Fruit fly (Drosophila melanogaster) whole organism, embryonic: ENCODE results near the gene CG14352.

Experiments
- Atf6 ChIP-seq: fragments of 200-800 bp; sonication (Bioruptor generic); IDR thresholded peaks from 2 replicates; pipeline ENCODE4 v1.3.6; 2022; ENCODE audit warnings: missing biosample characterization, missing genetic modification characterization
- Awh ChIP-seq: fragments of 200-800 bp; sonication (Bioruptor generic); IDR thresholded peaks from 2 replicates; pipeline ENCODE4, ENCODE4 v1.3.6; 2022; ENCODE audit warnings: missing biosample characterization, missing genetic modification characterization
- CG11398 ChIP-seq: fragments of 200-800 bp; sonication (Bioruptor generic); optimal IDR thresholded peaks from 2 replicates; lab custom pipeline; 2016; ENCODE audit warnings: missing biosample characterization, missing genetic modification characterization
- CG12659 ChIP-seq: fragments of 200-800 bp; sonication (Bioruptor generic); optimal IDR thresholded peaks from 3 replicates; lab custom pipeline; 2017; ENCODE audit warnings: mild to moderate bottlenecking, missing biosample characterization, missing genetic modification reagents, missing genetic modification characterization
- CG14965 ChIP-seq: fragments of 200-800 bp; sonication (Bioruptor generic); optimal IDR thresholded peaks from 2 replicates; lab custom pipeline; 2016; ENCODE audit warnings: missing biosample characterization, missing genetic modification characterization, borderline replicate concordance
- CG1647 ChIP-seq: fragments of 200-800 bp; sonication (Bioruptor generic); optimal IDR thresholded peaks from 3 replicates; lab custom pipeline; 2016; ENCODE audit warnings: missing biosample characterization, missing genetic modification characterization
- CG17361 ChIP-seq: fragments of 200-800 bp; sonication (Bioruptor generic); IDR thresholded peaks from 3 replicates; pipeline ENCODE4 v1.3.6; 2022; ENCODE audit warnings: missing biosample characterization, missing genetic modification characterization
- CG17612 ChIP-seq: fragments of 200-800 bp; sonication (Bioruptor generic); IDR thresholded peaks from 2 replicates; pipeline ENCODE4 v1.3.6; 2022; ENCODE audit warnings: missing biosample characterization, missing genetic modification characterization
- CG2116 ChIP-seq: fragments of 200-800 bp; sonication (Bioruptor generic); optimal IDR thresholded peaks from 3 replicates; lab custom pipeline; 2018; ENCODE audit warnings: missing biosample characterization, mild to moderate bottlenecking, missing genetic modification characterization
- CG2129 ChIP-seq: fragments of 200-800 bp; sonication (Bioruptor generic); IDR thresholded peaks from 2 replicates; pipeline ENCODE4 v1.3.6; 2022; ENCODE audit warnings: missing biosample characterization, missing genetic modification characterization; ENCODE audit not compliant: partially characterized antibody
- CG2889 ChIP-seq: fragments of 200-800 bp; sonication (Bioruptor generic); IDR thresholded peaks from 3 replicates; pipeline ENCODE4 v1.3.6; 2022; ENCODE audit warnings: missing biosample characterization, missing genetic modification characterization
- CG33213 ChIP-seq: fragments of 200-800 bp; sonication (Bioruptor generic); optimal IDR thresholded peaks from 3 replicates; lab custom pipeline; 2016; ENCODE audit warnings: missing biosample characterization, missing genetic modification characterization
- CG3407 ChIP-seq: fragments of 200-800 bp; sonication (Bioruptor generic); optimal IDR thresholded peaks from 2 replicates; lab custom pipeline; 2018; ENCODE audit warnings: missing biosample characterization, mild to moderate bottlenecking, missing genetic modification characterization
- CG4424 ChIP-seq: fragments of 200-800 bp; sonication (Bioruptor generic); optimal IDR thresholded peaks from 3 replicates; lab custom pipeline; 2016; ENCODE audit warnings: missing biosample characterization, missing genetic modification characterization
- CG7372 ChIP-seq: fragments of 200-800 bp; sonication (Bioruptor generic); IDR thresholded peaks from 2 replicates; pipeline ENCODE4 v1.3.6; 2022; ENCODE audit warnings: missing biosample characterization, missing genetic modification characterization
- CG7556 ChIP-seq: fragments of 200-800 bp; sonication (Bioruptor generic); optimal IDR thresholded peaks from 2 replicates; lab custom pipeline; 2017; ENCODE audit warnings: missing biosample characterization, mild to moderate bottlenecking, missing genetic modification characterization
- CG7786 ChIP-seq: fragments of 200-800 bp; sonication (Bioruptor generic); optimal IDR thresholded peaks from 2 replicates; lab custom pipeline; 2016; ENCODE audit warnings: missing biosample characterization, missing genetic modification characterization
- CG8478 ChIP-seq: fragments of >200 bp; optimal IDR thresholded peaks from 2 replicates; lab custom pipeline; 2018
- CG8944 ChIP-seq: fragments of 200-800 bp; sonication (Bioruptor generic); optimal IDR thresholded peaks from 3 replicates; lab custom pipeline; 2016; ENCODE audit warnings: missing biosample characterization, missing genetic modification characterization
- E2f1 ChIP-seq: fragments of 200-800 bp; sonication (Bioruptor generic); IDR thresholded peaks from 2 replicates; pipeline ENCODE4 v1.3.6; 2022; ENCODE audit warnings: missing biosample characterization, missing genetic modification characterization
- E2f2 ChIP-seq: fragments of 200-800 bp; sonication (Bioruptor generic); IDR thresholded peaks from 2 replicates; pipeline ENCODE4 v1.3.6; 2022; ENCODE audit warnings: missing biosample characterization, missing genetic modification characterization
- Fer2 ChIP-seq: fragments of 200-800 bp; sonication (Bioruptor generic); optimal IDR thresholded peaks from 2 replicates; lab custom pipeline; 2018; ENCODE audit warnings: missing biosample characterization, mild to moderate bottlenecking, missing genetic modification characterization, moderate library complexity
- HLH3B ChIP-seq: fragments of 200-800 bp; sonication (Bioruptor generic); IDR thresholded peaks from 2 replicates; pipeline ENCODE4 v1.3.6; 2022; ENCODE audit warnings: missing biosample characterization, missing genetic modification characterization
- HLH4C ChIP-seq: fragments of 200-800 bp; sonication (Bioruptor generic); IDR thresholded peaks from 3 replicates; pipeline ENCODE4 v1.3.6; 2022; ENCODE audit warnings: missing biosample characterization, missing genetic modification characterization; ENCODE audit not compliant: partially characterized antibody
- Kr ChIP-seq: fragments of 200-800 bp; sonication (Bioruptor generic); optimal IDR thresholded peaks from 2 replicates; lab custom pipeline; 2017; ENCODE audit warnings: missing biosample characterization, mild to moderate bottlenecking, missing genetic modification characterization
- Mad ChIP-seq: fragments of 200-800 bp; sonication (Bioruptor generic); optimal IDR thresholded peaks from 2 replicates; lab custom pipeline; 2016; ENCODE audit warnings: missing biosample characterization, missing genetic modification characterization
- Mes4 ChIP-seq: fragments of 200-800 bp; sonication (Bioruptor generic); optimal IDR thresholded peaks from 2 replicates; lab custom pipeline; 2016; ENCODE audit warnings: missing biosample characterization, missing genetic modification characterization
- Mrtf ChIP-seq: fragments of 200-800 bp; sonication (Bioruptor generic); IDR thresholded peaks from 3 replicates; pipeline ENCODE4 v1.3.6; 2022; ENCODE audit warnings: missing biosample characterization, missing genetic modification characterization
- NC2α ChIP-seq: fragments of 200-800 bp; sonication (Bioruptor generic); optimal IDR thresholded peaks from 2 replicates; lab custom pipeline; 2016; ENCODE audit warnings: missing biosample characterization, missing genetic modification characterization
- Neu2 ChIP-seq: fragments of 200-800 bp; sonication (Bioruptor generic); optimal IDR thresholded peaks from 3 replicates; lab custom pipeline; 2016; ENCODE audit warnings: missing biosample characterization, missing genetic modification characterization, borderline replicate concordance
- Trl ChIP-seq, 3 experiments: fragments of >200 bp in 2 of 3; fragments of 200-800 bp in 1 of 3; sonication (Bioruptor generic) in 1 of 3; optimal IDR thresholded peaks; 2 replicates in 1 of 3; 3 replicates in 2 of 3; lab custom pipeline; 2016 to 2017; ENCODE audit warnings: missing biosample characterization in 1 of 3, missing genetic modification characterization in 1 of 3
- Xbp1 ChIP-seq: fragments of 200-800 bp; sonication (Bioruptor generic); optimal IDR thresholded peaks from 3 replicates; lab custom pipeline; 2016; ENCODE audit warnings: missing biosample characterization, mild to moderate bottlenecking, missing genetic modification characterization
- chinmo ChIP-seq: fragments of 200-800 bp; sonication (Bioruptor generic); IDR thresholded peaks from 4 replicates; pipeline ENCODE4 v1.3.6; 2022; ENCODE audit warnings: missing biosample characterization, missing genetic modification characterization; ENCODE audit not compliant: partially characterized antibody
- croc ChIP-seq: fragments of 200-800 bp; sonication (Bioruptor generic); conservative IDR thresholded peaks from 3 replicates; pipeline ENCODE4 v1.3.6; 2022; ENCODE audit warnings: missing biosample characterization, missing genetic modification characterization
- dan ChIP-seq: fragments of 200-800 bp; sonication (Bioruptor generic); IDR thresholded peaks from 2 replicates; pipeline ENCODE4 v1.3.6; 2022; ENCODE audit warnings: missing biosample characterization, missing genetic modification characterization
- dati ChIP-seq: fragments of 200-800 bp; sonication (Bioruptor generic); IDR thresholded peaks from 2 replicates; pipeline ENCODE4 v1.3.6; 2022; ENCODE audit warnings: missing biosample characterization, missing genetic modification characterization
- dmrt11E ChIP-seq: fragments of 200-800 bp; sonication (Bioruptor generic); optimal IDR thresholded peaks from 3 replicates; lab custom pipeline; 2018; ENCODE audit warnings: missing biosample characterization, mild to moderate bottlenecking, missing genetic modification characterization, moderate library complexity
- fd102C ChIP-seq: fragments of 200-800 bp; sonication (Bioruptor generic); optimal IDR thresholded peaks from 2 replicates; lab custom pipeline; 2018; ENCODE audit warnings: missing biosample characterization, mild to moderate bottlenecking, missing genetic modification characterization, moderate library complexity
- fu2 ChIP-seq: fragments of 200-800 bp; sonication (Bioruptor generic); optimal IDR thresholded peaks from 2 replicates; lab custom pipeline; 2016; ENCODE audit warnings: missing biosample characterization, missing genetic modification characterization
- gce ChIP-seq: fragments of 200-800 bp; sonication (Bioruptor generic); IDR thresholded peaks from 3 replicates; pipeline ENCODE4 v1.3.6; 2022; ENCODE audit warnings: missing biosample characterization, missing genetic modification characterization
- grn ChIP-seq: fragments of 200-800 bp; sonication (Bioruptor generic); optimal IDR thresholded peaks from 3 replicates; lab custom pipeline; 2017; ENCODE audit warnings: missing biosample characterization, missing genetic modification characterization
- insv ChIP-seq, 2 experiments: fragments of 200-800 bp; sonication (Bioruptor generic); optimal IDR thresholded peaks; 3 replicates each; lab custom pipeline; 2016 to 2018; ENCODE audit warnings: missing biosample characterization in 2 of 2, missing genetic modification characterization in 2 of 2
- lmd ChIP-seq: fragments of 200-800 bp; sonication (Bioruptor generic); IDR thresholded peaks from 2 replicates; pipeline ENCODE4 v1.3.6; 2022; ENCODE audit warnings: missing biosample characterization, missing genetic modification characterization
- nom ChIP-seq: fragments of 200-800 bp; sonication (Bioruptor generic); optimal IDR thresholded peaks from 2 replicates; lab custom pipeline; 2017; ENCODE audit warnings: missing biosample characterization, missing genetic modification characterization, mild to moderate bottlenecking, moderate library complexity, missing genetic modification reagents
- org-1 ChIP-seq: fragments of 200-800 bp; sonication (Bioruptor generic); optimal IDR thresholded peaks from 2 replicates; lab custom pipeline; 2017; ENCODE audit warnings: missing biosample characterization, missing genetic modification characterization
- salm ChIP-seq: fragments of 200-800 bp; sonication (Bioruptor generic); optimal IDR thresholded peaks from 2 replicates; lab custom pipeline; 2018; ENCODE audit warnings: missing biosample characterization, mild to moderate bottlenecking, missing genetic modification characterization
- tin ChIP-seq: fragments of 200-800 bp; sonication (Bioruptor generic); optimal IDR thresholded peaks from 3 replicates; lab custom pipeline; 2016; ENCODE audit warnings: missing biosample characterization, missing genetic modification characterization
- twi ChIP-seq: fragments of 200-800 bp; optimal IDR thresholded peaks from 2 replicates; lab custom pipeline; 2019; ENCODE audit warnings: missing biosample characterization, mild to moderate bottlenecking, missing genetic modification characterization, moderate library complexity
- vfl ChIP-seq: fragments of 200-800 bp; sonication (Bioruptor generic); optimal IDR thresholded peaks from 2 replicates; lab custom pipeline; 2016; ENCODE audit warnings: missing biosample characterization, missing genetic modification characterization
- z ChIP-seq: fragments of 200-800 bp; sonication (Bioruptor generic); IDR thresholded peaks from 3 replicates; pipeline ENCODE4 v1.3.6; 2022; ENCODE audit warnings: missing biosample characterization, missing genetic modification characterization
- zfh1 ChIP-seq: fragments of 200-800 bp; sonication (Bioruptor generic); IDR thresholded peaks from 3 replicates; pipeline ENCODE4 v1.3.6; 2022; ENCODE audit warnings: missing biosample characterization, missing genetic modification characterization

CG14352 gene

dm6 chr2L:1611122-1611521 lies at the start of gene CG14352, which contains the start of gene Rab3GAP1 (continued):
- TF ChIP-seq twi (tag; lab: Kevin White, UChicago) = peak; percentile 78
- TF ChIP-seq Mes4 (GFP tag; lab: Kevin White, UChicago) = peak; percentile 73
- TF ChIP-seq Fer2 = peak; percentile 82
- peak; percentile 65; the same call in 1 of the 2 replicates for TF ChIP-seq Atf6
- peak in 1 of 2 experiments; percentile 3 for TF ChIP-seq Trl (optimal IDR thresholded peaks at IDR 0.05; lab: Kevin White, UChicago)
- TF ChIP-seq Trl (GFP tag; optimal IDR thresholded peaks at IDR 0.05; lab: Kevin White, UChicago) = peak; percentile 87
- peak in 1 of 2 experiments; percentile 46 for TF ChIP-seq insv (GFP tag; optimal IDR thresholded peaks at IDR 0.05; lab: Kevin White, UChicago)
- peak; percentile 83 for TF ChIP-seq Mrtf (GFP tag; lab: Robert Waterston, UW)
- peak; percentile 66 for TF ChIP-seq CG3407 (GFP tag; lab: Kevin White, UChicago)
- TF ChIP-seq grn = peak; percentile 39
- TF ChIP-seq fd102C (GFP tag; lab: Kevin White, UChicago) = no peak
- TF ChIP-seq CG2116 (GFP tag; lab: Kevin White, UChicago) = peak; percentile 68
- TF ChIP-seq CG8944 (GFP tag; lab: Kevin White, UChicago) = peak; percentile 90
- TF ChIP-seq dmrt11E (tag; lab: Kevin White, UChicago) = peak; percentile 83
- peak; percentile 46 for TF ChIP-seq org-1 (GFP tag; lab: Kevin White, UChicago)
- peak; percentile 87 for TF ChIP-seq lmd
- TF ChIP-seq HLH3B (GFP tag; lab: Robert Waterston, UW) = peak; percentile 75; the same call in 1 of the 2 replicates
- TF ChIP-seq Neu2 (GFP tag; lab: Kevin White, UChicago) = peak; percentile 38
- peak; percentile 91 for TF ChIP-seq CG17361 (GFP tag; lab: Robert Waterston, UW)
- no peak for TF ChIP-seq HLH4C (GFP tag; lab: Robert Waterston, UW)
- peak; percentile 86 for TF ChIP-seq CG33213
- 0 out of 2 replicates have a peak, but pooled peaks have one; percentile 39 for TF ChIP-seq dati
- peak; percentile 93 for TF ChIP-seq Xbp1 (GFP tag; lab: Kevin White, UChicago)
- TF ChIP-seq gce (GFP tag; lab: Robert Waterston, UW) = no peak
- peak; percentile 81 for TF ChIP-seq E2f1 (GFP tag; lab: Robert Waterston, UW)
- TF ChIP-seq E2f2 (GFP tag; lab: Robert Waterston, UW) = peak; percentile 77
- TF ChIP-seq Kr = no peak
- TF ChIP-seq CG8478 (lab: Kevin White, UChicago) = no peak
- TF ChIP-seq Awh (GFP tag; lab: Robert Waterston, UW) = peak; percentile 59; the same call in 1 of the 2 replicates
- TF ChIP-seq CG17612 (GFP tag; lab: Robert Waterston, UW) = peak; percentile 46; the same call in 1 of the 2 replicates
- TF ChIP-seq zfh1 (GFP tag; lab: Robert Waterston, UW) = peak; percentile 86
- peak; percentile 39 for TF ChIP-seq NC2α (GFP tag; lab: Kevin White, UChicago)
- peak; percentile 90 for TF ChIP-seq Mad (GFP tag; lab: Kevin White, UChicago)
- TF ChIP-seq croc = peak; percentile 71; the same call in 2 of the 3 replicates
- no peak for TF ChIP-seq CG2129
- peak; percentile 83 for TF ChIP-seq vfl (GFP tag; lab: Kevin White, UChicago)
- TF ChIP-seq CG2889 (GFP tag; lab: Robert Waterston, UW) = peak; percentile 69
- peak; percentile 13 for TF ChIP-seq nom (GFP tag; lab: Kevin White, UChicago)
- TF ChIP-seq z = no peak
- TF ChIP-seq CG1647 = peak; percentile 85
- peak; percentile 85 for TF ChIP-seq CG7372
- TF ChIP-seq CG4424 (GFP tag; lab: Kevin White, UChicago) = peak; percentile 87
- TF ChIP-seq CG12659 (GFP tag; lab: Kevin White, UChicago) = peak; percentile 87
- peak; percentile 60 for TF ChIP-seq CG11398 (GFP tag; lab: Kevin White, UChicago)
- TF ChIP-seq fu2 = peak; percentile 91
- peak; percentile 90 for TF ChIP-seq tin (GFP tag; lab: Kevin White, UChicago)
- no peak for TF ChIP-seq chinmo (GFP tag; lab: Robert Waterston, UW)
- TF ChIP-seq salm (tag; lab: Kevin White, UChicago) = peak; percentile 31
- TF ChIP-seq CG7786 (GFP tag; lab: Kevin White, UChicago) = peak; percentile 86
- TF ChIP-seq CG14965 (GFP tag; lab: Kevin White, UChicago) = no peak
- TF ChIP-seq CG7556 (GFP tag; lab: Kevin White, UChicago) = peak; percentile 80
- 0 out of 2 replicates have a peak, but pooled peaks have one; percentile 31 for TF ChIP-seq dan (GFP tag; lab: Robert Waterston, UW)
